Worm (Caenorhabditis elegans): ENCODE measurements around the gene cest-3.

Gene cest-3

ce11 chrX:12205478-12206059 is 35.9 kb upstream of the cest-3 start:
- TF ChIP-seq nhr-76 (tag; optimal IDR thresholded peaks at IDR 0.05), result no peak
- TF ChIP-seq ama-1 (optimal IDR thresholded peaks at IDR 0.05), result no peak
- TF ChIP-seq swsn-7 (tag; optimal IDR thresholded peaks at IDR 0.05), result peak; percentile 66
- no peak for TF ChIP-seq alr-1 (tag; optimal IDR thresholded peaks at IDR 0.05; ENCODE audit: borderline replicate concordance)
- peak; percentile 86 for TF ChIP-seq unc-86 (tag; optimal IDR thresholded peaks at IDR 0.05)
- TF ChIP-seq fkh-10 (GFP tag; optimal IDR thresholded peaks at IDR 0.05), result peak; percentile 75
- TF ChIP-seq ceh-82 (tag; optimal IDR thresholded peaks at IDR 0.05), result peak in 2 of 3 experiments; percentile 13 to 40
- peak; percentile 71 for TF ChIP-seq tbx-2 (tag; optimal IDR thresholded peaks at IDR 0.05)
- TF ChIP-seq nhr-71 (tag; optimal IDR thresholded peaks at IDR 0.05), result peak; percentile 75
- TF ChIP-seq lin-35 (GFP tag; optimal IDR thresholded peaks at IDR 0.05), result peak in 1 of 2 experiments; percentile 16
- peak; percentile 53 for TF ChIP-seq pax-3 (tag; optimal IDR thresholded peaks at IDR 0.05)
- TF ChIP-seq egl-13 (tag; optimal IDR thresholded peaks at IDR 0.05), result peak; percentile 67
- TF ChIP-seq jun-1 (tag; optimal IDR thresholded peaks at IDR 0.05), result no peak
- TF ChIP-seq skn-1 (tag; optimal IDR thresholded peaks at IDR 0.05), result peak; percentile 5
- TF ChIP-seq mep-1 (tag; optimal IDR thresholded peaks at IDR 0.05), result peak; percentile 9
- TF ChIP-seq lin-14 (GFP tag; optimal IDR thresholded peaks at IDR 0.05), result peak; percentile 94
- peak; percentile 31 to 42 for TF ChIP-seq lsy-2 (tag; optimal IDR thresholded peaks at IDR 0.05)
- peak; percentile 50 for TF ChIP-seq dsc-1 (tag; optimal IDR thresholded peaks at IDR 0.05)
- peak in 1 of 2 experiments; percentile 48 for TF ChIP-seq ztf-11 (tag; optimal IDR thresholded peaks at IDR 0.05)
- TF ChIP-seq sox-4 (tag; optimal IDR thresholded peaks at IDR 0.05), result peak; percentile 11
- no peak for TF ChIP-seq C16A3.4 (tag; optimal IDR thresholded peaks at IDR 0.05)
- TF ChIP-seq snpc-4 (tag; optimal IDR thresholded peaks at IDR 0.05), result no peak
- TF ChIP-seq blmp-1 (tag; optimal IDR thresholded peaks at IDR 0.05), result no peak
- peak; percentile 84 for TF ChIP-seq fkh-8 (tag; optimal IDR thresholded peaks at IDR 0.05)
- no peak for TF ChIP-seq nhr-20 (tag; optimal IDR thresholded peaks at IDR 0.05)
- TF ChIP-seq efl-1 (optimal IDR thresholded peaks at IDR 0.05), result peak; percentile 17 to 21
- no peak for TF ChIP-seq efl-1 (GFP tag; optimal IDR thresholded peaks at IDR 0.05 in 1 of 2)
- peak; percentile 7 for TF ChIP-seq irx-1 (tag; optimal IDR thresholded peaks at IDR 0.05)
- no peak for TF ChIP-seq ets-5 (GFP tag; IDR thresholded peaks at IDR 0.05)
- peak; percentile 16 for TF ChIP-seq isw-1 (GFP tag; IDR thresholded peaks at IDR 0.05)
- TF ChIP-seq nhr-47 (tag; optimal IDR thresholded peaks at IDR 0.05), result peak; percentile 70
- peak in 1 of 2 experiments; percentile 34 for TF ChIP-seq egl-27 (tag; optimal IDR thresholded peaks at IDR 0.05)
- TF ChIP-seq nhr-19 (GFP tag; conservative IDR thresholded peaks at IDR 0.05), result peak; percentile 32; the same call in 1 of the 2 replicates
- TF ChIP-seq snu-23 (GFP tag; optimal IDR thresholded peaks at IDR 0.05), result peak; percentile 49
- TF ChIP-seq zag-1 (tag; optimal IDR thresholded peaks at IDR 0.05), result peak; percentile 4
- TF ChIP-seq xbp-1 (tag; optimal IDR thresholded peaks at IDR 0.05), result peak; percentile 52
- TF ChIP-seq lir-3 (tag; optimal IDR thresholded peaks at IDR 0.05; ENCODE audit: poor library complexity), result peak; percentile 37
- TF ChIP-seq dpl-1 (GFP tag; optimal IDR thresholded peaks at IDR 0.05), result no peak

ce11 chrX:12207078-12207477 is 34.4 kb upstream of the cest-3 start:
- TF ChIP-seq egl-13 (tag; optimal IDR thresholded peaks at IDR 0.05) (peak; percentile 25), nhr-47 (tag; optimal IDR thresholded peaks at IDR 0.05) (no peak), ceh-8 (GFP tag; optimal IDR thresholded peaks at IDR 0.05) (peak; percentile 11), ceh-88 (GFP tag; IDR thresholded peaks at IDR 0.05) (no peak), nhr-71 (tag; optimal IDR thresholded peaks at IDR 0.05) (peak; percentile 34), nhr-77 (tag; optimal IDR thresholded peaks at IDR 0.05) (no peak), dsc-1 (tag; optimal IDR thresholded peaks at IDR 0.05) (peak; percentile 82), fkh-8 (tag; optimal IDR thresholded peaks at IDR 0.05) (peak; percentile 74), nhr-11 (tag; optimal IDR thresholded peaks at IDR 0.05) (peak; percentile 26), swsn-7 (tag; optimal IDR thresholded peaks at IDR 0.05) (peak; percentile 5), zip-4 (GFP tag; optimal IDR thresholded peaks at IDR 0.05) (peak; percentile 10), pag-3 (tag; optimal IDR thresholded peaks at IDR 0.05; ENCODE audit: borderline replicate concordance, insufficient read depth) (no peak), lin-14 (GFP tag; optimal IDR thresholded peaks at IDR 0.05) (peak; percentile 58)
